Fruit fly (Drosophila melanogaster): ENCODE data around the gene mRpL39.

- no peak for TF ChIP-seq usp (GFP tag; optimal IDR thresholded peaks at IDR 0.05)
- no peak for TF ChIP-seq HLH106 (tag; optimal IDR thresholded peaks at IDR 0.05)
- no peak for TF ChIP-seq OdsH (GFP tag; optimal IDR thresholded peaks at IDR 0.05)
- no peak for TF ChIP-seq h (GFP tag; optimal IDR thresholded peaks at IDR 0.05)
- no peak for TF ChIP-seq CG9705 (GFP tag; optimal IDR thresholded peaks at IDR 0.05)
Measured at dm6 chr3L:15034714-15035076, 35.2 kb upstream of the mRpL39 start.

All from whole organism, wandering third instar larva.